Fruit fly (Drosophila melanogaster): ENCODE measurements around the gene CG6565.

CG6565 gene

DNA sequence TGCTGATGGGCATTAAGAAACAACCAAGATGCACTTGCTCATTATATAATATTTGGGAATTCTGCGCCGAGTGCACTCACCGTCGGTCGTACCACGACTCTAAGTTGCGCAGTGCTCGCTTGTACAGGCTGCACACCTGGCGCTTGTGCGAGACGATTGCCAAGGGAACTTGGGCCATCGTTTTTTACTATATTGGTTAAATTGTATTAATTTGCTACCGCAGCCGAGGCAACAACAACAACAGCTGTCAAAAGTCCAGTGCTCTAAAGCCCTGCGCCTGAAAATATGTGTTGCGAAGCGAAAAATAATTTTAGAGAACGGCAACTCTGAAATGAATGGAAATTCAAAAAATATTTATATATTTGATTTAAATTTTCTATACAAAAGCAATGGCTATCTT lies 3.1 kb upstream of the CG6565 start, which contains the start of gene ND-B22 (continued):
- TF ChIP-seq Bteb2 (GFP tag; optimal IDR thresholded peaks at IDR 0.05) (peak; percentile 8), CG7372 (GFP tag; IDR thresholded peaks at IDR 0.05) (no peak), aop (GFP tag; IDR thresholded peaks at IDR 0.05) (no peak), Fer2 (tag; optimal IDR thresholded peaks at IDR 0.05) (peak; percentile 19), CG18476 (GFP tag; optimal IDR thresholded peaks at IDR 0.05) (peak; percentile 1), TFAM (GFP tag; optimal IDR thresholded peaks at IDR 0.05) (no peak), odd (GFP tag; optimal IDR thresholded peaks at IDR 0.05) (peak; percentile 32), Ssrp (tag; optimal IDR thresholded peaks at IDR 0.05) (peak; percentile 6), CG5245 (GFP tag; optimal IDR thresholded peaks at IDR 0.05) (peak; percentile 25), pzg (GFP tag; optimal IDR thresholded peaks at IDR 0.05) (peak; percentile 76), CG9876 (GFP tag; optimal IDR thresholded peaks at IDR 0.05) (no peak), CG2712 (tag; optimal IDR thresholded peaks at IDR 0.05) (peak; percentile 42), Ets97D (GFP tag; optimal IDR thresholded peaks at IDR 0.05) (peak; percentile 71), her (GFP tag; optimal IDR thresholded peaks at IDR 0.05) (no peak), Antp (GFP tag; optimal IDR thresholded peaks at IDR 0.05) (peak; percentile 4), D19B (GFP tag; optimal IDR thresholded peaks at IDR 0.05) (peak; percentile 26), H2.0 (GFP tag; IDR thresholded peaks at IDR 0.05) (peak; percentile 50), CG31365 (tag; optimal IDR thresholded peaks at IDR 0.05) (no peak), pfk (GFP tag; optimal IDR thresholded peaks at IDR 0.05) (no peak), sob (GFP tag; IDR thresholded peaks at IDR 0.05) (peak; percentile 66), Max (GFP tag; optimal IDR thresholded peaks at IDR 0.05) (peak; percentile 30), MTF-1 (GFP tag; optimal IDR thresholded peaks at IDR 0.05; ENCODE audit: borderline replicate concordance) (no peak), CG32532 (GFP tag; IDR thresholded peaks at IDR 0.05) (peak; percentile 57), CG1602 (GFP tag; optimal IDR thresholded peaks at IDR 0.05) (peak; percentile 24), Nf-YA (GFP tag; IDR thresholded peaks at IDR 0.05) (no peak), slou (GFP tag; optimal IDR thresholded peaks at IDR 0.05) (peak; percentile 4), az2 (GFP tag; optimal IDR thresholded peaks at IDR 0.05) (peak; percentile 24), crp (GFP tag; optimal IDR thresholded peaks at IDR 0.05) (peak in 1 of 2 experiments; percentile 74), CG12769 (tag; optimal IDR thresholded peaks at IDR 0.05) (no peak), CG18599 (GFP tag; optimal IDR thresholded peaks at IDR 0.05) (peak; percentile 51), CG15601 (tag; optimal IDR thresholded peaks at IDR 0.05) (peak; percentile 52), h (optimal IDR thresholded peaks at IDR 0.05) (no peak), gcm (GFP tag; optimal IDR thresholded peaks at IDR 0.05) (no peak), CG6791 (GFP tag; IDR thresholded peaks at IDR 0.05; ENCODE audit: partially characterized antibody) (0 out of 3 replicates have a peak, but pooled peaks have one; percentile 41), CG7271 (tag; optimal IDR thresholded peaks at IDR 0.05) (no peak), z (GFP tag; IDR thresholded peaks at IDR 0.05) (no peak), Optix (GFP tag; IDR thresholded peaks at IDR 0.05) (no peak), pan (optimal IDR thresholded peaks at IDR 0.05) (no peak), pan (GFP tag; optimal IDR thresholded peaks at IDR 0.05 in 1 of 2, IDR thresholded peaks at IDR 0.05 in 1 of 2) (no peak), Aef1 (GFP tag; IDR thresholded peaks at IDR 0.05) (peak; percentile 64), Lim3 (GFP tag; IDR thresholded peaks at IDR 0.05) (no peak), cas (GFP tag; IDR thresholded peaks at IDR 0.05) (no peak), Oaz (GFP tag; IDR thresholded peaks at IDR 0.05) (no peak), CG3847 (GFP tag; IDR thresholded peaks at IDR 0.05) (peak; percentile 83), CG11093 (GFP tag; IDR thresholded peaks at IDR 0.05) (no peak), gro (GFP tag; optimal IDR thresholded peaks at IDR 0.05) (peak; percentile 32), CG10565 (GFP tag; optimal IDR thresholded peaks at IDR 0.05) (no peak), usp (GFP tag; optimal IDR thresholded peaks at IDR 0.05) (no peak), bsh (GFP tag; optimal IDR thresholded peaks at IDR 0.05) (peak in 1 of 2 experiments; percentile 26), cad (GFP tag; optimal IDR thresholded peaks at IDR 0.05) (no peak), crc (GFP tag; optimal IDR thresholded peaks at IDR 0.05) (no peak), dysf (GFP tag; IDR thresholded peaks at IDR 0.05) (0 out of 3 replicates have a peak, but pooled peaks have one; percentile 5)
